Fruit fly (Drosophila melanogaster): ENCODE data around the gene tko.

Gene tko

DNA sequence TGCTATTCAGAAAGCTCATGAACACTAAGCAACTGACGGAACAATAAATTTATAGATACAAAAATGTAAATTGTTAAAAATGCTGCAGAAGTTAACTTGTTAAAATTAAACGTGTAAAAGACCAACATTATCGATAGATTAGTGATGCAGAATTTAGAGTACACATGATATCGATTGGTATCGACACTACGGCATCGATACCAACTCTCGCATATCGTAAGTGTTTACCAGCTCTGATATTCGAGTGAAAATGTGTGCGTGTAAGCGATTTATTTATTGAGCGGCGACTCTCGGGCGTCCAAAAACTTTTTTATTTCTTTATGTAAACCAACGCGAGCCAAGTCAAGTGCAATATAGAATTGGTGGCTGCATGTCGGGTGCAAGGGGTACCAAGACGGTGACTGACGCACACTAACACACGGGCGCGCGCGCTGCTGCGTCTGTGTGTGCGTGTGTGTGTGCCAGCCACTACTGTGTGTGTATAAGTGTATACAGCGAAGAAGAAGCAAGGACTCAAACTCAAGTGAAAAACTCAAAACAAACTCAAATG, 4.0 kb upstream of the tko start, which contains the start of gene z (continued):
- TF ChIP-seq cad (GFP tag; optimal IDR thresholded peaks at IDR 0.05) (no peak), CG1603 (tag; optimal IDR thresholded peaks at IDR 0.05) (no peak), HmgD (GFP tag; optimal IDR thresholded peaks at IDR 0.05) (no peak), unc-4 (GFP tag; IDR thresholded peaks at IDR 0.05; ENCODE audit: partially characterized antibody) (peak; percentile 90), CG9797 (GFP tag; optimal IDR thresholded peaks at IDR 0.05) (no peak), CG11696 (GFP tag; IDR thresholded peaks at IDR 0.05) (no peak), Dad (GFP tag; optimal IDR thresholded peaks at IDR 0.05) (no peak), crc (GFP tag; optimal IDR thresholded peaks at IDR 0.05) (no peak), sisA (GFP tag; IDR thresholded peaks at IDR 0.05) (no peak), CG16863 (GFP tag; optimal IDR thresholded peaks at IDR 0.05) (peak; percentile 52), emc (GFP tag; optimal IDR thresholded peaks at IDR 0.05) (no peak), jing (GFP tag; optimal IDR thresholded peaks at IDR 0.05) (no peak), Mes4 (GFP tag; optimal IDR thresholded peaks at IDR 0.05) (no peak), ara (GFP tag; IDR thresholded peaks at IDR 0.05) (no peak), wek (GFP tag; optimal IDR thresholded peaks at IDR 0.05) (no peak), Atf3 (GFP tag; optimal IDR thresholded peaks at IDR 0.05) (no peak), CG2120 (GFP tag; optimal IDR thresholded peaks at IDR 0.05) (peak; percentile 47), ato (GFP tag; IDR thresholded peaks at IDR 0.05; ENCODE audit: partially characterized antibody) (peak; percentile 84), CG10543 (GFP tag; optimal IDR thresholded peaks at IDR 0.05) (no peak), H15 (GFP tag; IDR thresholded peaks at IDR 0.05) (no peak), Trl (optimal IDR thresholded peaks at IDR 0.05) (no peak), Trl (GFP tag; optimal IDR thresholded peaks at IDR 0.05) (no peak), seq (GFP tag; IDR thresholded peaks at IDR 0.05) (no peak), hbn (GFP tag; IDR thresholded peaks at IDR 0.05; ENCODE audit: partially characterized antibody) (peak; percentile 88), dm (GFP tag; optimal IDR thresholded peaks at IDR 0.05) (peak; percentile 33), CG5180 (GFP tag; optimal IDR thresholded peaks at IDR 0.05) (no peak), dimm (GFP tag; IDR thresholded peaks at IDR 0.05) (no peak), CkIIα-i1 (GFP tag; IDR thresholded peaks at IDR 0.05) (no peak), onecut (GFP tag; IDR thresholded peaks at IDR 0.05) (no peak), Sin3A (optimal IDR thresholded peaks at IDR 0.05) (peak; percentile 57), fru (optimal IDR thresholded peaks at IDR 0.05) (no peak), CG11247 (GFP tag; IDR thresholded peaks at IDR 0.05) (no peak), bbx (GFP tag; IDR thresholded peaks at IDR 0.05; ENCODE audit: partially characterized antibody) (peak; percentile 92), CG14710 (tag; optimal IDR thresholded peaks at IDR 0.05) (peak; percentile 62), CG2116 (GFP tag; optimal IDR thresholded peaks at IDR 0.05) (peak; percentile 65), CG12104 (GFP tag; optimal IDR thresholded peaks at IDR 0.05) (no peak), CG34224 (GFP tag; IDR thresholded peaks at IDR 0.05; ENCODE audit: partially characterized antibody) (peak; percentile 81), D19A (tag; optimal IDR thresholded peaks at IDR 0.05) (no peak), lov (optimal IDR thresholded peaks at IDR 0.05) (no peak), lov (GFP tag; IDR thresholded peaks at IDR 0.05) (no peak), CoRest (tag; optimal IDR thresholded peaks at IDR 0.05) (peak; percentile 21), CG6813 (GFP tag; optimal IDR thresholded peaks at IDR 0.05) (no peak), bsh (GFP tag; optimal IDR thresholded peaks at IDR 0.05) (no peak), fd64A (GFP tag; optimal IDR thresholded peaks at IDR 0.05) (no peak), sens-2 (GFP tag; IDR thresholded peaks at IDR 0.05) (no peak), E2f2 (GFP tag; IDR thresholded peaks at IDR 0.05) (peak; percentile 76), sima (GFP tag; optimal IDR thresholded peaks at IDR 0.05) (no peak), Sry-δ (GFP tag; optimal IDR thresholded peaks at IDR 0.05) (peak; percentile 97), CG17359 (tag; optimal IDR thresholded peaks at IDR 0.05) (no peak), CG12219 (GFP tag; optimal IDR thresholded peaks at IDR 0.05) (no peak), zfh2 (GFP tag; optimal IDR thresholded peaks at IDR 0.05) (no peak), fu2 (GFP tag; optimal IDR thresholded peaks at IDR 0.05) (no peak), CG3065 (GFP tag; optimal IDR thresholded peaks at IDR 0.05) (no peak)
